Worm (Caenorhabditis elegans): ENCODE measurements around the gene glb-33.

- no peak for TF ChIP-seq nhr-102 (tag; optimal IDR thresholded peaks at IDR 0.05)
- TF ChIP-seq ama-1 (optimal IDR thresholded peaks at IDR 0.05) = no peak
- TF ChIP-seq snpc-4 (tag; optimal IDR thresholded peaks at IDR 0.05) = no peak
- TF ChIP-seq lir-3 (tag; optimal IDR thresholded peaks at IDR 0.05) = no peak
- no peak for TF ChIP-seq egl-27 (tag; optimal IDR thresholded peaks at IDR 0.05)
- no peak for TF ChIP-seq nhr-41 (GFP tag; IDR thresholded peaks at IDR 0.05)
- TF ChIP-seq nhr-76 (tag; optimal IDR thresholded peaks at IDR 0.05) = no peak
- TF ChIP-seq nhr-237 (tag; optimal IDR thresholded peaks at IDR 0.05) = no peak
Observed at ce11 chrV:1378010-1378409, 26.1 kb downstream of the glb-33 start.

All from whole organism, L4 larva.